Worm (Caenorhabditis elegans): Measurements from ENCODE around the gene ubc-8.
"Not testable (repeated sequence)": the region's sequence is repeated elsewhere in the genome, so short reads cannot be mapped to it uniquely, and the experiment has no call there.

ubc-8 gene

DNA sequence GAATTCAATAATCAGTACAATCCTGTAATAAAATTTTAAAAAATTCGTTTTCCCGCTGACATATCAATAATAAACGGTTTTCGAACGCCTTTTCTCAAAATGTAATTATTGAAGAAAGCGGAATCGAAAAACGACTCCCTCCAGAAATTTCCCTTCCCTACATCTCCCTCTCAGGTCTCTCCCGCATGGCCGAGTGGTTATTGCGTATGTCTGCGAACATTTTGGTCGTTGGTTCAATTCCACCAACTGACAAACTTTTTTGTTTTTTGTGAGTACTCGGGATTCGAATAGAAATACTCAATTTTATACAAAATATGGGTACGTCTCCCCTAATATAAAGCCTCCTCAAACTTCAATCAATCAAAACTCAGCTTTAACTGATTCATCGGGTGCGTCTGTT is 33.0 kb upstream of the ubc-8 start:
- peak; percentile 71 for TF ChIP-seq sox-2 (GFP tag; IDR thresholded peaks at IDR 0.05)
- peak; percentile 45 for TF ChIP-seq che-1 (tag; optimal IDR thresholded peaks at IDR 0.05)
- peak; percentile 84 for TF ChIP-seq ceh-45 (GFP tag; IDR thresholded peaks at IDR 0.05)
- peak; percentile 82 for TF ChIP-seq unc-3 (GFP tag; conservative IDR thresholded peaks at IDR 0.05)
- not testable (repeated sequence) for TF ChIP-seq unc-3 (tag; optimal IDR thresholded peaks at IDR 0.05)
- TF ChIP-seq ceh-34 (tag; optimal IDR thresholded peaks at IDR 0.05) = peak; percentile 4

ce11 chrIV:2738466-2738865 is 31.4 kb upstream of the ubc-8 start:
- TF ChIP-seq F13H6.1 (tag; optimal IDR thresholded peaks at IDR 0.05) (no peak), pqm-1 (tag; optimal IDR thresholded peaks at IDR 0.05) (no peak), ceh-31 (tag; optimal IDR thresholded peaks at IDR 0.05) (no peak), unc-3 (GFP tag; conservative IDR thresholded peaks at IDR 0.05) (no peak), unc-3 (tag; optimal IDR thresholded peaks at IDR 0.05) (no peak), lim-6 (tag; optimal IDR thresholded peaks at IDR 0.05) (no peak), ceh-2 (tag; optimal IDR thresholded peaks at IDR 0.05) (no peak), K02D7.2 (tag; optimal IDR thresholded peaks at IDR 0.05) (no peak), ceh-18 (tag; optimal IDR thresholded peaks at IDR 0.05) (no peak), ets-4 (tag; optimal IDR thresholded peaks at IDR 0.05) (no peak), sox-2 (GFP tag; IDR thresholded peaks at IDR 0.05) (no peak), tbx-7 (tag; optimal IDR thresholded peaks at IDR 0.05) (no peak), ceh-30 (tag; optimal IDR thresholded peaks at IDR 0.05) (no peak), ceh-24 (tag; optimal IDR thresholded peaks at IDR 0.05) (no peak), hlh-13 (GFP tag; optimal IDR thresholded peaks at IDR 0.05) (no peak), ttx-3 (tag; optimal IDR thresholded peaks at IDR 0.05) (no peak), dve-1 (tag; optimal IDR thresholded peaks at IDR 0.05) (no peak)

ce11 chrIV:2736575-2736974 is 29.5 kb upstream of the ubc-8 start:
- TF ChIP-seq madf-2 (tag; optimal IDR thresholded peaks at IDR 0.05) = no peak
- TF ChIP-seq hlh-13 (GFP tag; optimal IDR thresholded peaks at IDR 0.05) = no peak
- no peak for TF ChIP-seq K02D7.2 (tag; optimal IDR thresholded peaks at IDR 0.05)
- TF ChIP-seq elt-4 (tag; optimal IDR thresholded peaks at IDR 0.05) = no peak
- no peak for TF ChIP-seq ref-2 (tag; optimal IDR thresholded peaks at IDR 0.05)
- TF ChIP-seq unc-55 (GFP tag; optimal IDR thresholded peaks at IDR 0.05) = no peak
- no peak for TF ChIP-seq elt-2 (tag; optimal IDR thresholded peaks at IDR 0.05)
- no peak for TF ChIP-seq ceh-48 (tag; optimal IDR thresholded peaks at IDR 0.05)
- no peak for TF ChIP-seq ceh-22 (tag; optimal IDR thresholded peaks at IDR 0.05)
- no peak for TF ChIP-seq pag-3 (tag; optimal IDR thresholded peaks at IDR 0.05; ENCODE audit: borderline replicate concordance)
- no peak for TF ChIP-seq gmeb-2 (tag; optimal IDR thresholded peaks at IDR 0.05)
- TF ChIP-seq F13H6.1 (tag; optimal IDR thresholded peaks at IDR 0.05) = no peak
- no peak for TF ChIP-seq C08G9.2 (tag; optimal IDR thresholded peaks at IDR 0.05)
- TF ChIP-seq ceh-19 (GFP tag; optimal IDR thresholded peaks at IDR 0.05) = no peak
- TF ChIP-seq pat-9 (tag; optimal IDR thresholded peaks at IDR 0.05) = no peak
- no peak for TF ChIP-seq C38D4.7 (GFP tag; optimal IDR thresholded peaks at IDR 0.05)

DNA sequence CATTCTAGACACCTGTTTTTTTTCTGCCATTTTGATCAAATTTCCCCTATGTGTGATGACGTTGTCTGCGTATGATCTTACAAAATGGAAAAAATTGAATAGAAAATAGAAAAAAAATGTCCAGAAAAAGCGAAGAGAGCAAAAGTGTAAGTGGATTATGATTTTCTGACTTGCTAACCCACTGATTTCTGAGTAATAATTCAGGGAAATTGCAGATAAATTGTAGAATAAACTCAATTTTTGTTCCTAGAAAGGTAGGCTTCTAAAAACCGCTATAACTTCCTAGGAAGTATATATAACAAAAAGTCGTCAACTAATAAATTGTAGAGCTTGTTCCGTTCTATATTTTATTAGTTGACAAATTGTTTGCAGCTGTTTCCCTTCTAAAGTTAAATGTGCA is 27.6 kb upstream of the ubc-8 start:
- TF ChIP-seq ceh-19 (GFP tag; optimal IDR thresholded peaks at IDR 0.05) = no peak
- TF ChIP-seq ceh-2 (tag; optimal IDR thresholded peaks at IDR 0.05) = no peak
- no peak for TF ChIP-seq K02D7.2 (tag; optimal IDR thresholded peaks at IDR 0.05)
- no peak for TF ChIP-seq ceh-9 (tag; optimal IDR thresholded peaks at IDR 0.05)
- no peak for TF ChIP-seq pqm-1 (tag; optimal IDR thresholded peaks at IDR 0.05)
- no peak for TF ChIP-seq pha-4 (tag; optimal IDR thresholded peaks at IDR 0.05)
- TF ChIP-seq eyg-1 (tag; optimal IDR thresholded peaks at IDR 0.05) = no peak
- no peak for TF ChIP-seq hlh-6 (tag; optimal IDR thresholded peaks at IDR 0.05)
- no peak for TF ChIP-seq odd-2 (tag; optimal IDR thresholded peaks at IDR 0.05)
- TF ChIP-seq unc-86 (tag; optimal IDR thresholded peaks at IDR 0.05) = no peak
- TF ChIP-seq elt-2 (tag; optimal IDR thresholded peaks at IDR 0.05) = no peak
- TF ChIP-seq unc-42 (tag; optimal IDR thresholded peaks at IDR 0.05) = no peak
